Worm (Caenorhabditis elegans) whole organism, late embryonic: ENCODE data around the gene B0244.10.

Source experiments
- F13H6.1 ChIP-seq: sonication (generic microtip); optimal IDR thresholded peaks from 2 replicates; lab custom pipeline; 2016; ENCODE audit warnings: missing genetic modification characterization, missing compliant biosample characterization
- K02D7.2 ChIP-seq: sonication (generic microtip); optimal IDR thresholded peaks from 2 replicates; lab custom pipeline; 2017; ENCODE audit warnings: mild to moderate bottlenecking, missing genetic modification characterization, missing compliant biosample characterization
- T23F11.4 ChIP-seq: fragments of 200-800 bp; sonication (Bioruptor generic); optimal IDR thresholded peaks from 2 replicates; lab custom pipeline; 2018; ENCODE audit warnings: mild to moderate bottlenecking, missing genetic modification characterization, missing compliant biosample characterization
- ama-1 ChIP-seq: fragments of 150-350 bp; optimal IDR thresholded peaks from 2 replicates; lab custom pipeline; 2014
- ceh-14 ChIP-seq: sonication (generic microtip); optimal IDR thresholded peaks from 2 replicates; lab custom pipeline; 2016; ENCODE audit warnings: missing genotype, missing genetic modification characterization, missing compliant biosample characterization
- ceh-18 ChIP-seq: sonication (generic microtip); optimal IDR thresholded peaks from 2 replicates; lab custom pipeline; 2016; ENCODE audit warnings: missing genetic modification characterization, missing compliant biosample characterization
- ceh-19 ChIP-seq: fragments of 200-800 bp; sonication (Bioruptor generic); optimal IDR thresholded peaks from 2 replicates; lab custom pipeline; 2018; ENCODE audit warnings: mild to moderate bottlenecking, missing genetic modification characterization, missing compliant biosample characterization
- ceh-2 ChIP-seq: sonication (generic microtip); optimal IDR thresholded peaks from 2 replicates; lab custom pipeline; 2016; ENCODE audit warnings: missing genotype, missing genetic modification characterization, missing compliant biosample characterization
- ceh-22 ChIP-seq: sonication (generic microtip); optimal IDR thresholded peaks from 2 replicates; lab custom pipeline; 2017; ENCODE audit warnings: missing biosample characterization, missing genetic modification characterization
- ceh-30 ChIP-seq: fragments of 150-350 bp; optimal IDR thresholded peaks from 2 replicates; lab custom pipeline; 2014; ENCODE audit warnings: missing biosample characterization, missing genetic modification characterization
- ceh-31 ChIP-seq: sonication (generic microtip); optimal IDR thresholded peaks from 2 replicates; lab custom pipeline; 2016; ENCODE audit warnings: missing genetic modification characterization, missing compliant biosample characterization
- ceh-45 ChIP-seq: fragments of 200-800 bp; sonication (Bioruptor generic); IDR thresholded peaks from 2 replicates; pipeline ENCODE4 v1.3.6; 2022; ENCODE audit warnings: missing genetic modification reagents, missing genetic modification characterization, missing compliant biosample characterization
- che-1 ChIP-seq: sonication (generic microtip); optimal IDR thresholded peaks from 2 replicates; lab custom pipeline; 2016; ENCODE audit warnings: mild to moderate bottlenecking, missing genetic modification characterization, missing compliant biosample characterization
- dmd-4 ChIP-seq: sonication (generic microtip); optimal IDR thresholded peaks from 2 replicates; lab custom pipeline; 2016; ENCODE audit warnings: borderline replicate concordance, missing genetic modification characterization, missing compliant biosample characterization
- eyg-1 ChIP-seq: sonication (generic microtip); optimal IDR thresholded peaks from 2 replicates; lab custom pipeline; 2016; ENCODE audit warnings: missing genotype, missing genetic modification characterization, missing compliant biosample characterization
- gmeb-2 ChIP-seq: sonication (generic microtip); optimal IDR thresholded peaks from 2 replicates; lab custom pipeline; 2016; ENCODE audit warnings: missing genetic modification characterization, inconsistent platforms, missing compliant biosample characterization
- hlh-13 ChIP-seq: fragments of 200-800 bp; sonication (Bioruptor generic); optimal IDR thresholded peaks from 2 replicates; lab custom pipeline; 2018; ENCODE audit warnings: mild to moderate bottlenecking, missing genetic modification characterization, missing compliant biosample characterization
- hlh-15 ChIP-seq: sonication (generic microtip); optimal IDR thresholded peaks from 2 replicates; lab custom pipeline; 2016; ENCODE audit warnings: missing genetic modification characterization, missing compliant biosample characterization
- hlh-30 ChIP-seq: sonication (generic microtip); optimal IDR thresholded peaks from 2 replicates; lab custom pipeline; 2017; ENCODE audit warnings: antibody characterized with exemption, missing genetic modification characterization, missing compliant biosample characterization; ENCODE audit not compliant: insufficient read depth
- hlh-6 ChIP-seq: sonication (generic microtip); optimal IDR thresholded peaks from 2 replicates; lab custom pipeline; 2016; ENCODE audit warnings: missing genotype, missing genetic modification characterization, missing compliant biosample characterization
- lin-11 ChIP-seq: fragments of 200-800 bp; sonication (Bioruptor generic); optimal IDR thresholded peaks from 2 replicates; lab custom pipeline; 2018; ENCODE audit warnings: mild to moderate bottlenecking, missing genetic modification characterization, missing compliant biosample characterization
- madf-2 ChIP-seq: sonication (generic microtip); optimal IDR thresholded peaks from 2 replicates; lab custom pipeline; 2017; ENCODE audit warnings: missing genetic modification characterization, missing compliant biosample characterization
- mec-3 ChIP-seq: sonication (generic microtip); optimal IDR thresholded peaks from 2 replicates; lab custom pipeline; 2016; ENCODE audit warnings: borderline replicate concordance, missing genetic modification characterization, missing compliant biosample characterization
- nhr-232 ChIP-seq: sonication (generic microtip); optimal IDR thresholded peaks from 2 replicates; lab custom pipeline; 2016; ENCODE audit warnings: missing genetic modification characterization, missing compliant biosample characterization
- npax-4 ChIP-seq: sonication (generic microtip); optimal IDR thresholded peaks from 2 replicates; lab custom pipeline; 2016; ENCODE audit warnings: missing genetic modification characterization, missing compliant biosample characterization
- odd-2 ChIP-seq: sonication (generic microtip); optimal IDR thresholded peaks from 2 replicates; lab custom pipeline; 2017; ENCODE audit warnings: antibody characterized with exemption, mild to moderate bottlenecking, missing genetic modification characterization, missing compliant biosample characterization
- pag-3 ChIP-seq: sonication (generic microtip); optimal IDR thresholded peaks from 2 replicates; lab custom pipeline; 2016; ENCODE audit warnings: missing compliant biosample characterization, missing genetic modification characterization, borderline replicate concordance
- pat-9 ChIP-seq: fragments of 200-800 bp; sonication (Bioruptor generic); optimal IDR thresholded peaks from 2 replicates; lab custom pipeline; 2018; ENCODE audit warnings: mild to moderate bottlenecking, missing genetic modification characterization, moderate library complexity, missing compliant biosample characterization
- pax-1 ChIP-seq: fragments of 150-350 bp; optimal IDR thresholded peaks from 2 replicates; lab custom pipeline; 2014; ENCODE audit warnings: missing biosample characterization, missing genetic modification characterization
- pha-4 ChIP-seq: fragments of 150-350 bp; optimal IDR thresholded peaks from 2 replicates; lab custom pipeline; 2018; ENCODE audit warnings: missing biosample characterization, missing genetic modification reagents, missing genetic modification characterization
- pros-1 ChIP-seq: fragments of 150-350 bp; optimal IDR thresholded peaks from 2 replicates; lab custom pipeline; 2014; ENCODE audit warnings: missing biosample characterization, missing genetic modification reagents, missing genetic modification characterization
- ref-2 ChIP-seq: sonication (generic microtip); optimal IDR thresholded peaks from 2 replicates; lab custom pipeline; 2016; ENCODE audit warnings: missing genetic modification characterization, missing compliant biosample characterization
- sdc-2 ChIP-seq: sonication (generic microtip); optimal IDR thresholded peaks from 2 replicates; lab custom pipeline; 2016; ENCODE audit warnings: missing genotype, missing genetic modification characterization, missing compliant biosample characterization
- sox-2 ChIP-seq: fragments of 200-800 bp; sonication (Bioruptor generic); IDR thresholded peaks from 2 replicates; pipeline ENCODE4 v1.3.6; 2022; ENCODE audit warnings: missing genetic modification reagents, missing genetic modification characterization, missing compliant biosample characterization
- sox-4 ChIP-seq: sonication (generic microtip); optimal IDR thresholded peaks from 2 replicates; lab custom pipeline; 2017; ENCODE audit warnings: mild to moderate bottlenecking, missing genetic modification characterization, inconsistent platforms, missing compliant biosample characterization
- syd-9 ChIP-seq: sonication (generic microtip); optimal IDR thresholded peaks from 2 replicates; lab custom pipeline; 2016; ENCODE audit warnings: mild to moderate bottlenecking, missing genetic modification characterization, moderate library complexity, missing compliant biosample characterization
- tbx-7 ChIP-seq: sonication (generic microtip); optimal IDR thresholded peaks from 2 replicates; lab custom pipeline; 2016; ENCODE audit warnings: missing genotype, missing genetic modification characterization, missing compliant biosample characterization
- ttx-3 ChIP-seq: sonication (generic microtip); optimal IDR thresholded peaks from 2 replicates; lab custom pipeline; 2016; ENCODE audit warnings: missing genetic modification reagents, missing genetic modification characterization, missing compliant biosample characterization
- unc-3 ChIP-seq, 2 experiments: fragments of 200-800 bp in 1 of 2; sonication (Bioruptor generic) in 1 of 2; sonication (generic microtip) in 1 of 2; conservative IDR thresholded peaks in 1 of 2; optimal IDR thresholded peaks in 1 of 2; 2 replicates each; pipeline versions ENCODE4 v1.3.6 to Lab custom; 2016 to 2022; ENCODE audit warnings: missing compliant biosample characterization in 2 of 2, missing genetic modification characterization in 2 of 2, missing genetic modification reagents in 1 of 2
- unc-86 ChIP-seq: sonication (generic microtip); optimal IDR thresholded peaks from 2 replicates; lab custom pipeline; 2016; ENCODE audit warnings: missing genetic modification characterization, missing compliant biosample characterization

Gene B0244.10

ce11 chrIII:5744579-5744978 is 9.6 kb downstream of the B0244.10 start, which contains the start of gene B0244.5:
TSS of gene B0244.5 (plus strand) at chrIII:5744879.
- TF ChIP-seq hlh-6 (no peak), npax-4 (tag; lab: Kevin White, UChicago) (no peak), tbx-7 (no peak), ceh-30 (tag; lab: Kevin White, UChicago) (no peak), unc-3 (GFP tag; conservative IDR thresholded peaks at IDR 0.05; lab: Robert Waterston, UW) (no peak), unc-3 (tag; optimal IDR thresholded peaks at IDR 0.05; lab: Kevin White, UChicago) (no peak), ttx-3 (tag; lab: Kevin White, UChicago) (no peak), ceh-19 (no peak), K02D7.2 (tag; lab: Kevin White, UChicago) (no peak), hlh-13 (GFP tag; lab: Kevin White, UChicago) (no peak), mec-3 (tag; lab: Kevin White, UChicago) (no peak), sox-2 (GFP tag; lab: Robert Waterston, UW) (no peak), nhr-232 (tag; lab: Kevin White, UChicago) (no peak), ama-1 (lab: Kevin White, UChicago) (no peak), eyg-1 (tag; lab: Kevin White, UChicago) (no peak), ref-2 (tag; lab: Kevin White, UChicago) (no peak), ceh-14 (tag; lab: Kevin White, UChicago) (no peak), ceh-22 (tag; lab: Kevin White, UChicago) (no peak), hlh-15 (tag; lab: Kevin White, UChicago) (no peak), unc-86 (tag; lab: Kevin White, UChicago) (no peak), syd-9 (tag; lab: Kevin White, UChicago) (no peak)

DNA sequence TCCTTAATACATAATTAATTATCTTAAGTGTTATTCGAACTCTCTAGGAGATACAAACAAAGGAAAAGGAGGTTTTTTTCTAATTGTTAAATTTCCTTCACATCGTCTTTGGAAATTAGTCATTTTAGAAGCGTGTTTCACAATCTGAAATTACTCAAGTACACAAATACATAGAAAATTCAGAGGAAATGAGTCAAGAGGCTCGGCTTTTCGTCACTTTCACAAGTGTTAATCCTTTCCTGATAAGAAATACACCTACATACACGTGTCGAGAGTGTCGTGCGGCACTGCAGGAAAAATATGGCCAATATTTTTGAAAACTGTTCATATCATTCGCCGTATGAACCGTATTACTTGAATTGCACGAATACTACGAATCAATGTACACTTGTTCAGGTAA is 12.2 kb downstream of the B0244.10 start, which contains the start of gene B0244.4:
Gene B0244.4 (plus strand): TSS at position 301 of the 400 bp plus-strand sequence.
- TF ChIP-seq pax-1 (tag; lab: Kevin White, UChicago) (no peak), ceh-31 (no peak), T23F11.4 (no peak), pag-3 (no peak), madf-2 (no peak), sox-2 (GFP tag; lab: Robert Waterston, UW) (no peak), hlh-13 (GFP tag; lab: Kevin White, UChicago) (no peak), ceh-18 (tag; lab: Kevin White, UChicago) (no peak), dmd-4 (tag; lab: Kevin White, UChicago) (no peak), F13H6.1 (tag; lab: Kevin White, UChicago) (no peak), che-1 (no peak), lin-11 (no peak), pros-1 (tag; lab: Kevin White, UChicago) (no peak), ttx-3 (tag; lab: Kevin White, UChicago) (no peak), hlh-30 (tag; lab: Kevin White, UChicago) (no peak), ceh-45 (GFP tag; lab: Robert Waterston, UW) (no peak)

DNA sequence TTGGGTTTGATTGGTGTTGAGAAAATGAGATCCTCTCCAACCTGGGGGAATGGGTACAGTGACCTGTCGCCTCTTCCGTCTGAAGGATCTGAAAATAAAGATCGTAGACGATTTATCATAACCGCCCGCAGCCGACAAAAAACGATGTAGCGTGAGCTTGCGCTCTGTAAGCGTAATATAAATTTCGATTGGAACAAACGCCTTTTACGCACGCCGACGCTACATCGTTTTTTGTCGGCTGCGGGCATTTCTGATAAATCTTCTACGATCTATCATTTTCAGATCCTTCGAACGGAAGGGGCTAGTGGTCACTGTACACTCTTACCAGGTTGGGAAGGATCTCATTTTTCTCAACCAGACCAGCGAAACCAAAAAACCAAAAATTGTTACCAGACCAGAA is 13.4 kb downstream of the B0244.10 start:
- TF ChIP-seq ceh-2: no peak
- TF ChIP-seq ceh-31: no peak
- no peak for TF ChIP-seq ceh-22 (tag; lab: Kevin White, UChicago)

- TF ChIP-seq hlh-6 (no peak), pha-4 (tag; lab: Kevin White, UChicago) (no peak), unc-86 (tag; lab: Kevin White, UChicago) (no peak), gmeb-2 (tag; lab: Kevin White, UChicago) (no peak), che-1 (no peak), hlh-15 (tag; lab: Kevin White, UChicago) (no peak), pat-9 (no peak), F13H6.1 (tag; lab: Kevin White, UChicago) (no peak), sox-4 (no peak), ceh-14 (tag; lab: Kevin White, UChicago) (no peak), ceh-18 (tag; lab: Kevin White, UChicago) (no peak), nhr-232 (tag; lab: Kevin White, UChicago) (no peak), sdc-2 (tag; lab: Kevin White, UChicago) (no peak), odd-2 (tag; lab: Kevin White, UChicago) (no peak), ttx-3 (tag; lab: Kevin White, UChicago) (no peak)
Observed at ce11 chrIII:5750503-5750902, 15.5 kb downstream of the B0244.10 start.
